Worm (Caenorhabditis elegans): ENCODE data around the gene K09H11.6.
"Not testable (repeated sequence)": the region's sequence is repeated elsewhere in the genome, so short reads cannot be mapped to it uniquely, and the experiment has no call there.

K09H11.6 gene

DNA sequence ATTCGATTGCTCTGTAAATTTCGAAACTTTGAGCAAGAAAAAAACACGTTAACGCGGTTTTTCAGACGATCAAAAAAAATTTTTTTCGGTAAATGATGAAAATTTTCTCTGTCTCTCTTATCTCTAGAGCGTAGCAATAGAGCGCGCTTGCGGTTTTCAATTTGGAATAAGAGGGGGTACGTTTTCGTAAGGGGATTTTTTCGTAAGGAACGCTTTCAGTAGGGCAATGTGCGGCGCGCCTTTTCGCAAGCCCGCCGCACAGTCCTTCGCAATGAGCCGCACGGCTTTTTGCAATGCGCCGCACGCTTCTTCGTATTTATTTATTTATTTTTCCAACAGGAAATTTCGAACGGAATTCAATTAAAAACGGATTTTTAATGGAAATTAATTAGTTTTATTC is 41.0 kb upstream of the K09H11.6 start, which contains the start of gene F44E7.4 (continued):
- TF ChIP-seq Y48G9A.11 (GFP tag; IDR thresholded peaks at IDR 0.05), result peak; percentile 88
- TF ChIP-seq unc-130 (GFP tag; optimal IDR thresholded peaks at IDR 0.05), result peak; percentile 14
- peak; percentile 82 for TF ChIP-seq saeg-2 (GFP tag; IDR thresholded peaks at IDR 0.05)
- TF ChIP-seq dmd-6 (GFP tag; IDR thresholded peaks at IDR 0.05), result peak; percentile 82
- peak; percentile 80; the same call in 1 of the 2 replicates for TF ChIP-seq Y105C5A.15 (GFP tag; IDR thresholded peaks at IDR 0.05)
- not testable (repeated sequence) for TF ChIP-seq daf-16 (GFP tag; optimal IDR thresholded peaks at IDR 0.05)
- TF ChIP-seq daf-16 (tag; optimal IDR thresholded peaks at IDR 0.05), result peak; percentile 6
- 0 out of 2 replicates have a peak, but pooled peaks have one; percentile 36 for TF ChIP-seq F44E2.7 (GFP tag; IDR thresholded peaks at IDR 0.05)
- TF ChIP-seq lin-1 (GFP tag; IDR thresholded peaks at IDR 0.05), result peak; percentile 91
- TF ChIP-seq lsy-2 (tag; optimal IDR thresholded peaks at IDR 0.05), result peak in 1 of 2 experiments; percentile 51

DNA sequence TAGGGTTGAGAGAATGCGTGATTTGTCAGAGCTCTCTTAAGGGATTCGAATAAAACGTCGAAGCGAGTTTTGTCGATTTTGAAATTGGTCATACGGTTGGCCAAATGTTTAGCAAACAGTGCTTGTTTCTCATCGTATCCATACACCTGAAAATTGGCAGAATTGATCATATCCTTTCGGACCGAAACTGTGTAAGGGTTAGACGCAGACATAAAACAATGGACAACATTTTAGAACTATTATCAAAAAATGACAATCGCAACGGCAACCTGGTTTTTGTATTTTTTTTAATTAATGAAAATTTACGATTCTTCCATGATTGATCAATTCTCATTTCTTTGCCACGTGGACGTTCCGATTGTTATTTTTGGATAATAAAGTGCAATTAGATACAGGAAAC is 38.2 kb upstream of the K09H11.6 start:
- no peak for TF ChIP-seq pqm-1 (tag; optimal IDR thresholded peaks at IDR 0.05)
- TF ChIP-seq dmd-9 (GFP tag; IDR thresholded peaks at IDR 0.05), result no peak

DNA sequence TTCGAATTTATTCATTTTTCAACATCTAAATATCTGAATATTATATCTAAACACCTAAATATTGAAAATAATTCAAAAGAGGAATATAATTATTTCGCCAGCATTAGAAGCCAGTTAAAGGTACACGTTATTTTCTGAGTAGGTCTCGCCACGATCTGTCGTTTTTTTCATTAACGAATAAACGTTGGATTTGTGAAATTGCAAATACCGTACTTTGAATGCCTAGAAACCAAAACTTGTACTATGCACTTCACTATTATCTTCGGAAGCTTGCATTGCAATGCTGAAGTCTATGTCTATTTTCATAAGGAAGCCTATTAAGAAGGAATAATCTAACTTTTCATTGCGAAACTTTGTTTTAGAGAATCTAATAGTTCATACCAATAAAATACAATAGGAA is 36.5 kb upstream of the K09H11.6 start:
- TF ChIP-seq sdz-12 (GFP tag; optimal IDR thresholded peaks at IDR 0.05), result no peak
- TF ChIP-seq fos-1 (tag; optimal IDR thresholded peaks at IDR 0.05), result no peak
- TF ChIP-seq ceh-44 (GFP tag; IDR thresholded peaks at IDR 0.05), result no peak
- TF ChIP-seq ceh-62 (tag; optimal IDR thresholded peaks at IDR 0.05), result no peak
- TF ChIP-seq Y75B8A.6 (GFP tag; IDR thresholded peaks at IDR 0.05), result no peak
- no peak for TF ChIP-seq Y5F2A.4 (GFP tag; optimal IDR thresholded peaks at IDR 0.05)
- TF ChIP-seq aly-2 (tag; optimal IDR thresholded peaks at IDR 0.05), result no peak
- TF ChIP-seq mxl-2 (GFP tag; conservative IDR thresholded peaks at IDR 0.05), result no peak
- TF ChIP-seq lin-29 (GFP tag; IDR thresholded peaks at IDR 0.05), result no peak
- TF ChIP-seq skn-1 (tag; optimal IDR thresholded peaks at IDR 0.05), result no peak
- no peak for TF ChIP-seq daf-16 (GFP tag; optimal IDR thresholded peaks at IDR 0.05)
- no peak for TF ChIP-seq daf-16 (tag; optimal IDR thresholded peaks at IDR 0.05)
- TF ChIP-seq nhr-6 (tag; optimal IDR thresholded peaks at IDR 0.05), result no peak

DNA sequence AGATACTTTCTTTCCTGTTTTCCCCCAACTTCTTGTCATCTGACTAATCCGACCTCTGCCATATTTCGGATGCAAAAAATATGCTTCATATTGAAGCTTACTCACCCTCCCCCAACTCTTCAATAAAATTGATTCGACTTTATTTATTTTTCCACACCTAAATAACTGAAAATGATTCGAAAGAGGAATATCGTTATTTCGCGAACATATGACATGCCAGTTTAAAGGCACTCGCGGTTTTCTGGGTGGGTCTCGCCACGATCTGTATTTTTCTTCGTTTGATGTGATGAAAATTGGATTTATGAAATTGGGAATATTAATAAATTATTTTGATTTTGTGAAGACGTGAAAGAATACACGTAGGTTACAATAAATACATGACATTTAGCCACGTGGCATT is 35.7 kb upstream of the K09H11.6 start, which contains the start of gene F44E7.3:
TSS of gene F44E7.3 (plus strand) at position 319 of the 400 bp plus-strand sequence.
- TF ChIP-seq aha-1 (tag), result peak; percentile 73
- peak; percentile 2 for TF ChIP-seq hlh-11 (tag; optimal IDR thresholded peaks at IDR 0.05)
- TF ChIP-seq nhr-10 (tag; optimal IDR thresholded peaks at IDR 0.05), result no peak
- peak in 1 of 2 experiments; percentile 59 for TF ChIP-seq unc-62 (GFP tag; optimal IDR thresholded peaks at IDR 0.05 in 1 of 2)
- TF ChIP-seq unc-62 (tag; optimal IDR thresholded peaks at IDR 0.05), result no peak
- peak; percentile 14 for TF ChIP-seq mes-2 (tag; optimal IDR thresholded peaks at IDR 0.05; ENCODE audit: poor library complexity, severe bottlenecking)
- peak; percentile 36; the same call in 1 of the 2 replicates for TF ChIP-seq lin-38 (GFP tag; IDR thresholded peaks at IDR 0.05)
- TF ChIP-seq nhr-76 (tag; optimal IDR thresholded peaks at IDR 0.05), result no peak
- TF ChIP-seq cey-2 (tag; optimal IDR thresholded peaks at IDR 0.05; ENCODE audit: borderline replicate concordance, insufficient read depth), result no peak
- TF ChIP-seq nhr-48 (tag; optimal IDR thresholded peaks at IDR 0.05), result no peak

DNA sequence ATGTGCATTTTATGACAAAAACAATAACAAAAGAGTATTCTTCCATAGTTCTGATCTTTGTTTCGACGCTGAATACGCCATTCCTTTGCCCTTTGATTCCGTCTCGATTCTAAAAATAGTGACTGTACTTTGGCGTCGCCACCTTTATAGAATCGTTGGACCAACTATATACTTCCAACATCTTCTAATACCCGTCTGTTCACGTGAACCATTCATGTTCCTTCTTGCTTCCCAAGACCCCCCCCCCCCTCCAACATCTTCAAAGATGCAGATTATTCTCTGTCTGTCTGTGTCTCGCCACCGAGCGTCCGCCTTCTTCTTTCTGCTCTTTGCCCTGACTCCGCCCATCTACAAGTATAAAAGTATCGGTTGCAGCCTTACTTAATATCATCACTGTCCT is 34.0 kb upstream of the K09H11.6 start:
- TF ChIP-seq ama-1 (optimal IDR thresholded peaks at IDR 0.05) (no peak), pha-4 (GFP tag; IDR thresholded peaks at IDR 0.05) (no peak), pha-4 (tag; optimal IDR thresholded peaks at IDR 0.05) (no peak), mxl-2 (GFP tag; conservative IDR thresholded peaks at IDR 0.05) (peak; percentile 80), mes-2 (tag; optimal IDR thresholded peaks at IDR 0.05; ENCODE audit: poor library complexity, severe bottlenecking) (peak; percentile 33), dmd-6 (GFP tag; IDR thresholded peaks at IDR 0.05) (peak; percentile 38; the same call in 1 of the 2 replicates), cey-2 (tag; optimal IDR thresholded peaks at IDR 0.05; ENCODE audit: borderline replicate concordance, insufficient read depth) (no peak), ZK337.2 (GFP tag; IDR thresholded peaks at IDR 0.05) (no peak)

Measured in whole organism, L4 larva.